Worm (Caenorhabditis elegans): ENCODE results near the gene F11C7.2.

F11C7.2 gene

ce11 chrX:17412642-17413041 lies 16.0 kb downstream of the F11C7.2 start:
- TF ChIP-seq unc-120 (tag; optimal IDR thresholded peaks at IDR 0.05; ENCODE audit: poor library complexity, severe bottlenecking): no peak
- no peak for TF ChIP-seq sptf-1 (tag; optimal IDR thresholded peaks at IDR 0.05)
- TF ChIP-seq zip-8 (tag; optimal IDR thresholded peaks at IDR 0.05): peak; percentile 42
- TF ChIP-seq nhr-237 (tag; optimal IDR thresholded peaks at IDR 0.05): no peak
- TF ChIP-seq ceh-39 (tag; optimal IDR thresholded peaks at IDR 0.05): no peak
- TF ChIP-seq lsy-2 (tag; optimal IDR thresholded peaks at IDR 0.05): no peak

- TF ChIP-seq mls-2 (tag; optimal IDR thresholded peaks at IDR 0.05) (peak; percentile 64), sptf-1 (tag; optimal IDR thresholded peaks at IDR 0.05) (peak; percentile 62), ham-2 (GFP tag; optimal IDR thresholded peaks at IDR 0.05) (peak; percentile 49), cnd-1 (tag; optimal IDR thresholded peaks at IDR 0.05) (no peak)
Measured at ce11 chrX:17413868-17414267, 17.3 kb downstream of the F11C7.2 start, which contains the start of gene crb-1. Gene crb-1 (minus strand): TSS chrX:17414014.

DNA sequence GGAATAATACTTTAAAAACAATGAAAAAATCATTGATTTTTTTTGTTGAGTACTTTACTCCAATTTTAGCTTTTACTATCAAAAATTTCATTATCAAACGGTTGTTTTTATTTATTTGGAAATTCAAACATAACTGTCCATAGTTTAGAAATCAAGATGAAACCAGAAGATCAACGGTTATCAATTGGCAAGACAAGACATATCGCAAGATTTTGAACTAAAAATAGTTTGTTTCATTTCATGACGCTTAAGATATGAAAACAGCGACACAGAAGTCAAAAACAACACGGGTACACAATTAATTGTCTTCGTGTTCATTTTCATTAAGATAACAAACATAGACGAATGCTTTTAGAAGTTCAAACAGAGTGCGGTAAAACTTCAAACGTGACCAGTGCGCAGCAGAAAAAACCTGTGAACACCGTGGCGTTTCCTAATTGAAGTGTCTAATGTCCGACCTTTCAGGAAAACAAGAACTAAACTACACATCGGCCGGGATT lies 20.9 kb downstream of the F11C7.2 start:
- TF ChIP-seq drap-1 (GFP tag; optimal IDR thresholded peaks at IDR 0.05) (no peak), cnd-1 (tag; optimal IDR thresholded peaks at IDR 0.05) (no peak), blmp-1 (tag; optimal IDR thresholded peaks at IDR 0.05) (no peak)

- TF ChIP-seq mab-5 (tag; optimal IDR thresholded peaks at IDR 0.05): no peak
- no peak for TF ChIP-seq ceh-43 (GFP tag; optimal IDR thresholded peaks at IDR 0.05)
- no peak for TF ChIP-seq elt-1 (tag; optimal IDR thresholded peaks at IDR 0.05; ENCODE audit: borderline replicate concordance, insufficient read depth)
- TF ChIP-seq ham-2 (GFP tag; optimal IDR thresholded peaks at IDR 0.05): no peak
- TF ChIP-seq bed-3 (GFP tag; optimal IDR thresholded peaks at IDR 0.05): no peak
- no peak for TF ChIP-seq tbx-8 (GFP tag; optimal IDR thresholded peaks at IDR 0.05)
- no peak for TF ChIP-seq nhr-12 (tag; optimal IDR thresholded peaks at IDR 0.05)
- TF ChIP-seq elt-3 (tag; optimal IDR thresholded peaks at IDR 0.05): no peak
- no peak for TF ChIP-seq M03D4.4 (tag; optimal IDR thresholded peaks at IDR 0.05)
- no peak for TF ChIP-seq nhr-2 (tag; optimal IDR thresholded peaks at IDR 0.05)
- no peak for TF ChIP-seq nhr-237 (tag; optimal IDR thresholded peaks at IDR 0.05)
- TF ChIP-seq ceh-83 (GFP tag; optimal IDR thresholded peaks at IDR 0.05): no peak
- no peak for TF ChIP-seq hlh-1 (tag; optimal IDR thresholded peaks at IDR 0.05)
- TF ChIP-seq mls-2 (tag; optimal IDR thresholded peaks at IDR 0.05): no peak
- TF ChIP-seq flh-1 (GFP tag; optimal IDR thresholded peaks at IDR 0.05): no peak
- no peak for TF ChIP-seq ztf-11 (tag; optimal IDR thresholded peaks at IDR 0.05)
- TF ChIP-seq ceh-39 (tag; optimal IDR thresholded peaks at IDR 0.05): no peak
Measured at ce11 chrX:17419813-17420584, 23.4 kb downstream of the F11C7.2 start.

ce11 chrX:17420585-17421459 lies 24.2 kb downstream of the F11C7.2 start:
- TF ChIP-seq ceh-43 (GFP tag; optimal IDR thresholded peaks at IDR 0.05) (no peak), nhr-12 (tag; optimal IDR thresholded peaks at IDR 0.05) (no peak), lsy-2 (tag; optimal IDR thresholded peaks at IDR 0.05) (no peak)

ce11 chrX:17421532-17422078 lies 25.0 kb downstream of the F11C7.2 start, which contains the start of gene osm-11:
Gene osm-11 (minus strand): TSS chrX:17421582.
- TF ChIP-seq bed-3 (GFP tag; optimal IDR thresholded peaks at IDR 0.05) (no peak), mls-2 (tag; optimal IDR thresholded peaks at IDR 0.05) (no peak), nhr-2 (tag; optimal IDR thresholded peaks at IDR 0.05) (no peak), unc-120 (tag; optimal IDR thresholded peaks at IDR 0.05; ENCODE audit: poor library complexity, severe bottlenecking) (no peak), elt-1 (tag; optimal IDR thresholded peaks at IDR 0.05; ENCODE audit: borderline replicate concordance, insufficient read depth) (no peak), sptf-1 (tag; optimal IDR thresholded peaks at IDR 0.05) (no peak), unc-62 (GFP tag; optimal IDR thresholded peaks at IDR 0.05) (no peak), lsy-2 (tag; optimal IDR thresholded peaks at IDR 0.05) (no peak)

All from whole organism, mixed stage, embryonic.